Worm (Caenorhabditis elegans) whole organism, midembryonic: Measurements from ENCODE around the gene ZC373.5.

Source experiments
- flt-1 ChIP-seq: fragments of 200-800 bp; sonication (Bioruptor generic); IDR thresholded peaks from 2 replicates; pipeline ENCODE4 v1.3.6; 2022; ENCODE audit warnings: missing genetic modification characterization, missing compliant biosample characterization
- ztf-23 ChIP-seq: fragments of 200-800 bp; sonication (Bioruptor generic); IDR thresholded peaks from 2 replicates; pipeline ENCODE4 v1.3.6; 2022; ENCODE audit warnings: missing genetic modification reagents, missing genetic modification characterization, missing compliant biosample characterization

ce11 chrX:10077297-10077696, 3.1 kb upstream of the ZC373.5 start, which contains the start of gene col-176:
- TF ChIP-seq ztf-23 (GFP tag; lab: Robert Waterston, UW) (no peak), flt-1 (GFP tag; lab: Robert Waterston, UW) (no peak)
